Fruit fly (Drosophila melanogaster): ENCODE measurements around the gene Brd.
A peak's percentile ranks its signal among the peaks of the same experiment; 100 is the strongest.

Gene Brd

DNA sequence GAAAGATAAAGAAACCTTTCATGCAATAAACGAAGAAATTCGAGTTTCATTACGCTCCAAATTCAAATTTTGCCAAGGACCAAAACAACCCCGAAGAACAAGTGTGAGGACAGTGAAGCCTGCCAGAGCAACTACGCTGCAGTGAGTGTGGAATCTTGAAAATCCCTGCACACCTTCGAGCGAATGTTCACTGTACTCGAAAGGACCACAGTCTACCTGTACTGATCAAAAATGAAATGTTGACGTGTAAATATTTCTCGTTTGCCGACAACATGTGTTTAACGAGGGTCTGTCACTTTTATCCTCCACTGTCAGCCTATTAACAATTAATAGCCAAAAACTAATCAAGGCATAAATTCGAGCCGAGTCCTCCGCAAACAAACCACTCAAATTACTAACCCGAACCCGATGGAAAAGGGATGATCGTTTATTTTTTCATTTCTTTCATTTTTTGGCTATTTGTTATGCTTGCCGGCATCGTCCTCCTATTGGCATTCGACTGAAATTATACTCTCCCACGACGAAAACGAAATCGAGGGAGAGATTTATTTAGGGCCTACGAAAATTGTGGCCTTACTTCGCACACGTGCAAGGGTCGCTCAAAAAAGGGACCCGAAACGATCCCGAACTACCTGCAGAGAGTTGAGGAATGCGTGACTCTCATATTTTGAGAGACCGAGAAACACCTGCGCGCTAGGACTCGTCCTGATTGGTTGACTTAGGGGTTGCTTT lies 408 bp upstream of the Brd start (continued):
- TF ChIP-seq prd (optimal IDR thresholded peaks at IDR 0.05): no peak
- peak; percentile 62; the same call in 2 of the 3 replicates for TF ChIP-seq prd (GFP tag; IDR thresholded peaks at IDR 0.05)
- TF ChIP-seq CG7786 (GFP tag; optimal IDR thresholded peaks at IDR 0.05): no peak
- TF ChIP-seq Awh (GFP tag; IDR thresholded peaks at IDR 0.05): no peak
- no peak for TF ChIP-seq CG2116 (GFP tag; optimal IDR thresholded peaks at IDR 0.05)
- TF ChIP-seq E2f1 (GFP tag; IDR thresholded peaks at IDR 0.05): no peak
- TF ChIP-seq CG6791 (GFP tag; IDR thresholded peaks at IDR 0.05; ENCODE audit: partially characterized antibody): no peak
- TF ChIP-seq Opbp (GFP tag; IDR thresholded peaks at IDR 0.05; ENCODE audit: partially characterized antibody): no peak
- TF ChIP-seq D19A (tag; optimal IDR thresholded peaks at IDR 0.05): no peak
- no peak for TF ChIP-seq CG34376 (GFP tag; optimal IDR thresholded peaks at IDR 0.05)
- no peak for TF ChIP-seq ken (GFP tag; IDR thresholded peaks at IDR 0.05)
- no peak for TF ChIP-seq CG11695 (GFP tag; IDR thresholded peaks at IDR 0.05)
- no peak; the same call in 1 of the 3 replicates for TF ChIP-seq CG2199 (GFP tag; IDR thresholded peaks at IDR 0.05)
- no peak for TF ChIP-seq Ssrp (tag; optimal IDR thresholded peaks at IDR 0.05)
- no peak for TF ChIP-seq Lim3 (GFP tag; IDR thresholded peaks at IDR 0.05)
- TF ChIP-seq zfh1 (GFP tag; IDR thresholded peaks at IDR 0.05): peak; percentile 43; the same call in 1 of the 3 replicates
- no peak for TF ChIP-seq gce (GFP tag; IDR thresholded peaks at IDR 0.05)
- TF ChIP-seq CG13424 (tag; optimal IDR thresholded peaks at IDR 0.05): no peak
- no peak for TF ChIP-seq h (optimal IDR thresholded peaks at IDR 0.05)
- no peak for TF ChIP-seq CG6654 (GFP tag; optimal IDR thresholded peaks at IDR 0.05)
- TF ChIP-seq CG16863 (GFP tag; optimal IDR thresholded peaks at IDR 0.05): no peak
- TF ChIP-seq CG4820 (GFP tag; optimal IDR thresholded peaks at IDR 0.05): no peak
- TF ChIP-seq schlank (tag; optimal IDR thresholded peaks at IDR 0.05): no peak
- no peak for TF ChIP-seq H2.0 (GFP tag; IDR thresholded peaks at IDR 0.05)
- TF ChIP-seq CG12942 (GFP tag; optimal IDR thresholded peaks at IDR 0.05): no peak
- no peak for TF ChIP-seq CG4424 (GFP tag; optimal IDR thresholded peaks at IDR 0.05)
- TF ChIP-seq CG3407 (GFP tag; optimal IDR thresholded peaks at IDR 0.05): no peak
- no peak for TF ChIP-seq CG43689 (GFP tag; IDR thresholded peaks at IDR 0.05)
- TF ChIP-seq H15 (GFP tag; IDR thresholded peaks at IDR 0.05): no peak
- no peak for TF ChIP-seq CG9817 (tag; optimal IDR thresholded peaks at IDR 0.05)
- TF ChIP-seq pnt (GFP tag; optimal IDR thresholded peaks at IDR 0.05): no peak
- TF ChIP-seq CG11085 (GFP tag; IDR thresholded peaks at IDR 0.05): no peak
- TF ChIP-seq CG30431 (GFP tag; optimal IDR thresholded peaks at IDR 0.05): peak; percentile 33
- peak; percentile 31 for TF ChIP-seq CG10979 (tag; optimal IDR thresholded peaks at IDR 0.05)
- TF ChIP-seq CG18262 (tag; optimal IDR thresholded peaks at IDR 0.05): peak; percentile 55
- no peak for TF ChIP-seq cas (GFP tag; IDR thresholded peaks at IDR 0.05)
- no peak for TF ChIP-seq CG4707 (GFP tag; optimal IDR thresholded peaks at IDR 0.05)
- TF ChIP-seq HLHmδ (GFP tag; optimal IDR thresholded peaks at IDR 0.05): no peak
- TF ChIP-seq Atf6 (GFP tag; IDR thresholded peaks at IDR 0.05): no peak
- no peak for TF ChIP-seq Mrtf (GFP tag; IDR thresholded peaks at IDR 0.05)
- no peak for TF ChIP-seq Ravus (GFP tag; IDR thresholded peaks at IDR 0.05)
- TF ChIP-seq Trl (optimal IDR thresholded peaks at IDR 0.05): peak in 1 of 2 experiments; percentile 26
- TF ChIP-seq Trl (GFP tag; optimal IDR thresholded peaks at IDR 0.05): no peak
- no peak for TF ChIP-seq Atf3 (GFP tag; optimal IDR thresholded peaks at IDR 0.05)
- TF ChIP-seq slbo (GFP tag; IDR thresholded peaks at IDR 0.05): no peak
- TF ChIP-seq ftz-f1 (GFP tag; optimal IDR thresholded peaks at IDR 0.05): no peak
- no peak for TF ChIP-seq corto (GFP tag; optimal IDR thresholded peaks at IDR 0.05)
- no peak for TF ChIP-seq Dp (GFP tag; optimal IDR thresholded peaks at IDR 0.05)
- TF ChIP-seq CG9215 (GFP tag; IDR thresholded peaks at IDR 0.05): no peak
- no peak for TF ChIP-seq CG15514 (GFP tag; optimal IDR thresholded peaks at IDR 0.05)
- no peak for TF ChIP-seq sr (GFP tag; IDR thresholded peaks at IDR 0.05)
- TF ChIP-seq gsb-n (tag; optimal IDR thresholded peaks at IDR 0.05): no peak
